Worm (Caenorhabditis elegans) whole organism, early embryonic: ENCODE data around the gene panl-3.
A peak's percentile ranks its signal among the peaks of the same experiment; 100 is the strongest.

Experiments
- B0310.2 ChIP-seq: sonication (generic microtip); optimal IDR thresholded peaks from 2 replicates; lab custom pipeline; 2016; ENCODE audit warnings: mild to moderate bottlenecking, missing genetic modification characterization, missing compliant biosample characterization
- F13C5.2 ChIP-seq: sonication (generic microtip); optimal IDR thresholded peaks from 2 replicates; lab custom pipeline; 2017; ENCODE audit warnings: mild to moderate bottlenecking, missing genetic modification characterization, inconsistent platforms, missing compliant biosample characterization
- aly-1 ChIP-seq: sonication (generic microtip); optimal IDR thresholded peaks from 2 replicates; lab custom pipeline; 2016; ENCODE audit warnings: missing genetic modification characterization, missing compliant biosample characterization
- ama-1 ChIP-seq: fragments of 150-350 bp; optimal IDR thresholded peaks from 2 replicates; lab custom pipeline; 2014
- ceh-13 ChIP-seq: fragments of 200-800 bp; sonication (Bioruptor generic); optimal IDR thresholded peaks from 2 replicates; lab custom pipeline; 2018; ENCODE audit warnings: mild to moderate bottlenecking, missing genetic modification characterization, missing compliant biosample characterization
- ceh-36 ChIP-seq: sonication (generic microtip); optimal IDR thresholded peaks from 2 replicates; lab custom pipeline; 2016; ENCODE audit warnings: missing genetic modification characterization, inconsistent platforms, missing compliant biosample characterization
- ets-7 ChIP-seq: sonication (generic microtip); optimal IDR thresholded peaks from 2 replicates; lab custom pipeline; 2016; ENCODE audit warnings: missing genotype, missing genetic modification characterization, missing compliant biosample characterization
- flt-1 ChIP-seq: fragments of 200-800 bp; sonication (Bioruptor generic); IDR thresholded peaks from 2 replicates; pipeline ENCODE4 v1.3.6; 2022; ENCODE audit warnings: missing genetic modification characterization, missing compliant biosample characterization
- hmbx-1 ChIP-seq: sonication (generic microtip); optimal IDR thresholded peaks from 2 replicates; lab custom pipeline; 2016; ENCODE audit warnings: mild to moderate bottlenecking, missing genetic modification characterization, missing compliant biosample characterization
- hmg-4 ChIP-seq: fragments of 200-800 bp; sonication (Bioruptor generic); optimal IDR thresholded peaks from 2 replicates; lab custom pipeline; 2018; ENCODE audit warnings: mild to moderate bottlenecking, missing genetic modification characterization, missing compliant biosample characterization
- hnd-1 ChIP-seq: sonication (generic microtip); optimal IDR thresholded peaks from 2 replicates; lab custom pipeline; 2016; ENCODE audit warnings: missing genetic modification characterization, missing compliant biosample characterization
- pes-1 ChIP-seq: fragments of 200-800 bp; sonication (Bioruptor generic); IDR thresholded peaks from 2 replicates; pipeline ENCODE4 v1.3.6; 2022; ENCODE audit warnings: missing genetic modification reagents, missing genetic modification characterization, missing compliant biosample characterization
- scrt-1 ChIP-seq: fragments of 200-800 bp; sonication (Bioruptor generic); IDR thresholded peaks from 2 replicates; pipeline ENCODE4 v1.3.6; 2022; ENCODE audit warnings: missing genetic modification characterization, missing compliant biosample characterization
- sea-1 ChIP-seq: fragments of 200-800 bp; sonication (Bioruptor generic); conservative IDR thresholded peaks from 2 replicates; pipeline ENCODE4 v1.3.6; 2022; ENCODE audit warnings: missing genetic modification characterization, missing compliant biosample characterization
- tbx-11 ChIP-seq: fragments of 200-800 bp; sonication (Bioruptor generic); IDR thresholded peaks from 2 replicates; pipeline ENCODE4 v1.3.6; 2022; ENCODE audit warnings: missing genetic modification characterization, missing compliant biosample characterization
- tbx-37 ChIP-seq: fragments of 200-800 bp; sonication (Bioruptor generic); conservative IDR thresholded peaks from 2 replicates; pipeline ENCODE4 v1.3.6; 2022; ENCODE audit warnings: missing genetic modification reagents, missing genetic modification characterization, missing compliant biosample characterization
- tra-4 ChIP-seq: sonication (generic microtip); optimal IDR thresholded peaks from 2 replicates; lab custom pipeline; 2017; ENCODE audit warnings: missing genetic modification characterization, missing compliant biosample characterization

The panl-3 gene

DNA sequence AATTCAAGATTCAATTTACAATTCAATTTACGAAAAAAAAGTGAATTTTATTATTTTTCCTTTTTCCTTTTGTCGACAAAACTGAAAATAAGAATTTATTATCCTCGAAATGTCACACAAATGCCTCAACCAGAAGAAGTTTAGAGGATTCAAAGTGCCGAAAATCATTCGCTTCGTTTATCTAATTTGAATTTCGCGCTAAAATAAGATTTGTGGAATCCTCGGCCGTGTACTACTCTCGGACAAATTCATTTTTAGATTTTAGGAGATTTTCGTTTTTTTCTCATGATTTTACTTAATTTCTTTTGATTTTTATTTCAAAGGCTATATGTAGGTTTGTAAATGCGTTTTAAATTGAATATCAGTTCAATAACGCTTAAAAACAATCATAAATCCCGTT, 29.7 kb downstream of the panl-3 start:
- TF ChIP-seq ets-7: no peak
- TF ChIP-seq hmbx-1 (tag; lab: Kevin White, UChicago): no peak
- no peak for TF ChIP-seq hmg-4 (GFP tag; lab: Kevin White, UChicago)
- no peak for TF ChIP-seq sea-1 (GFP tag; lab: Robert Waterston, UW)
- no peak for TF ChIP-seq ceh-36
- no peak for TF ChIP-seq flt-1 (GFP tag; lab: Robert Waterston, UW)
- TF ChIP-seq F13C5.2 (tag; lab: Kevin White, UChicago): no peak
- TF ChIP-seq tbx-11 (GFP tag; lab: Robert Waterston, UW): no peak
- TF ChIP-seq B0310.2: no peak
- no peak for TF ChIP-seq scrt-1
- TF ChIP-seq ceh-13 (GFP tag; lab: Kevin White, UChicago): no peak

DNA sequence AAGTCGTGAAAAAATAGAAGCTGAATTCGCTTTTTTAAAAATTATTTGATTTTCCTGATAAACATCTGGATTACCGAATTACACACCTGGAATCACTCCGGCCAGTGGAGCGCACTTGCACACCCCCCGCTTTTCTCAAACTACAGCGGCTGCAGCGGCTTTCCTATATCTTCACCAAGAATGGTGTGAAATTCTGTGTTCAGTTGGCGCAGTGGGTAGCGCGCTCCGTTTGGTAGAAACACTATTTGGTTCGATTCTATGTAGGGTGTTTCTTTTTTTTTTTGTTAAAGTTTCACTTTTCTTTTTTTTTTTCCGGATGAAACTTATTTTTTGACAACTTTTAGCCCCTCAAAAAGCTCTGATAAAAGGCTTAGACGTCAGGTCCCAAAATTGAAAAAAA, 30.3 kb downstream of the panl-3 start:
- TF ChIP-seq scrt-1 (peak; percentile 73), tbx-11 (GFP tag; lab: Robert Waterston, UW) (peak; percentile 74; the same call in 1 of the 2 replicates), flt-1 (GFP tag; lab: Robert Waterston, UW) (peak; percentile 71; the same call in 1 of the 2 replicates), tbx-37 (peak; percentile 73), pes-1 (GFP tag; lab: Robert Waterston, UW) (peak; percentile 80)

DNA sequence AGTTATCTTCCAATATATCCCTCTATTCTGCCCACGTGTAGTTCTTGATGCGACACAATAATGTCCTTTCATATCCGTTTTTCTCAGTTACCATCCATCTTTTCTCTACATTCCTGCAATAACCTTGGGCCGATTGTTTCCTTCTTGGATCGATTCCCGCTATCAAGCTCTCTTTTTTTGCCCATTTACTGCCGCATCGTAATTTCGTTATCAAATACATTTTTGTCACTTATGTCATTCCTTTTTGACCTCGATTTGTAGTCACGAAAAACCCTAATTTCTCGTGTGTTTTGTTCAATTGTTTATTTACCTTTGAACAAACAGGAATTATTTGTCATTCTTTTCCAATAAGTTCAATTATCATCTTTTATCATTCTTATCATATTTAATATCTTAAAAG, 31.1 kb downstream of the panl-3 start:
- TF ChIP-seq aly-1 (no peak), flt-1 (GFP tag; lab: Robert Waterston, UW) (no peak), ceh-13 (GFP tag; lab: Kevin White, UChicago) (no peak), ama-1 (no peak), sea-1 (GFP tag; lab: Robert Waterston, UW) (no peak), tra-4 (tag; lab: Kevin White, UChicago) (no peak), F13C5.2 (tag; lab: Kevin White, UChicago) (no peak), ets-7 (no peak), pes-1 (GFP tag; lab: Robert Waterston, UW) (no peak), tbx-11 (GFP tag; lab: Robert Waterston, UW) (no peak), ceh-36 (no peak), scrt-1 (no peak), tbx-37 (no peak), hnd-1 (tag; lab: Kevin White, UChicago) (no peak), B0310.2 (no peak), hmg-4 (GFP tag; lab: Kevin White, UChicago) (no peak)

DNA sequence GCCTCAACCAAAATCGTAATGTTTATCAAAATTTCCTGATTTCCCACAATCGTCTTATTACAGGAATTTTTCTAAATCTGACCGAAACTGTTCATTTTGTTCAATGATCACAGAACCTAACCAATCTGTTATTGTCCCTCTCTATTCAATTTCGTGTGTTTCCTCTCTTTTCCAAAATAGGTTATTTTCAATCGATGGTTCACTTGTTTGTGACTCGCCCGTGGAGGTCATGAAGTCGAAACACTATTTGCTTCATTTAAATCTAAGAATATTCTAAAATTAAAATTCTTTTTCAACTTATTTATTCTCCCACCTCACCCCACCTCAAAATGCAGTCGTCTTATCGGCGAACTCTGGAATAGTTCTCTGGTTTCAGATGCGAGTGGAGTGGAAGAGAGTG, 32.0 kb downstream of the panl-3 start:
- TF ChIP-seq scrt-1 (no peak), sea-1 (GFP tag; lab: Robert Waterston, UW) (no peak), hmg-4 (GFP tag; lab: Kevin White, UChicago) (no peak), tbx-37 (no peak), ets-7 (no peak)

DNA sequence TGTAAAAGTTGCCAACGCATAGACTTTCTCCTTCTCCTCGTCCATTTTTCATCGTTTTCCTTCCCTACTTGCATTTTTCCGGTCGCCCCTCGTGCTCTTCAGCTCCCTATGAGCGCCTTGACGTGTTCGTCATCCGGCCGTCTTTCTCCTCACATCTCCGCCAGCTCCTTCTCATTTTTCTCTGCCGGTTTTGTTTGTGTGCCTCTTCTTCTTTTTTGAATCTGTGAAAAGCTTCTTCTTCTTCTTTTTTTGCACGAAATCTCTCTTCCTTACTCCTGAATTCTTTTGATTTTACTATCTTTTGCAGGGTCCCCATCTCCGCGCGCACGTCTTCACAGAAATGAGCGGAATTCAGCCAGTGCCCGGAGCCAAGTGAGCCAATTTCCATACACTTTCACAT, 32.7 kb downstream of the panl-3 start, which contains the start of gene K11H3.3:
K11H3.3 (plus strand) TSS at position 308 of the 400 bp plus-strand sequence.
- TF ChIP-seq sea-1 (GFP tag; lab: Robert Waterston, UW): no peak
- TF ChIP-seq B0310.2: no peak
- TF ChIP-seq ceh-13 (GFP tag; lab: Kevin White, UChicago): no peak
- no peak for TF ChIP-seq hmg-4 (GFP tag; lab: Kevin White, UChicago)
- no peak for TF ChIP-seq scrt-1
- no peak for TF ChIP-seq tra-4 (tag; lab: Kevin White, UChicago)

DNA sequence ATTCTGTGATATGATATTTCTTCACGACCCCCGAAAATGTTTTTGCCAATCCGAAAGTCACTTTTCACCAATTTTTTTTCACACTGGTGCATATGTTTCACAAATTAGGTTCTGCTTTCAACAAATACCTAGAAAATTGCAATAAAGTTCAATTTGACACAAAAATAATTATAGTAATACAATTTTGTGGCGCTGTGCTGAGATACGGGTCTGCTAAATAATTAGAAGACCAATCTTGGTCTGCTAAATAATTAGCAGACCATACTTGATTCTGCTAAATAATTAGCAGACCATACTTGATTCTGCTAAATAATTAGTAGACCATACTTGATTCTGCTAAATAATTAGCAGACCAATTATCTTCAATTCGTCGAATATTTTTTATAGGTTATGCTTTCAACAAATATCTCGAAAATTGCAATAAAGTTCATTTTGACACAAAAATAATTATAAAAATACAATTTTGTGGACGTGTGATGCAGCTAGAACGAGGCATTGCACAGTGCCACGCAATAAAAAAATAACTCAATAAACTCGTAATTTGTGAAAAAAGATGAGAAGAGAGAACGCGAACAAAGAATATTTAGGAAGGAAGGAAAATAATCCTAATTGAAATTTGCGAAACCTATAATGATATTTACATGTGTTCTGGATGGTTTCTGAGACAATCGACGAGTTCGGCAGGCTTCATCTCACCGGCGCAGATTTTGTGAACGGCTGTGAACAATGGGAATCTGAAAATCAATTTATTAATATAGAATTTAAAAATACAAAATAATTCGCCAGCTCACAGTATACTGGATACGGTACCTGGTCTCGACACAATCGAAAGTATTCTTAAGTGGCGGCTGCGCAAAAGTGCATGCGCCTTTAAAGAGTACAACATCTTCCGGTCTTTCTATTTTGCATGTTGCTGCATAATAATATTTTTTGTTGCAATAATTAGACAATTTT, 35.1 kb downstream of the panl-3 start:
- TF ChIP-seq hmbx-1 (tag; lab: Kevin White, UChicago) (no peak), tbx-37 (no peak), ama-1 (peak; percentile 35)

- TF ChIP-seq hnd-1 (tag; lab: Kevin White, UChicago) (no peak), ets-7 (no peak), flt-1 (GFP tag; lab: Robert Waterston, UW) (no peak), hmbx-1 (tag; lab: Kevin White, UChicago) (no peak), B0310.2 (no peak), sea-1 (GFP tag; lab: Robert Waterston, UW) (no peak)
Measured at ce11 chrIII:9854960-9855359, 36.1 kb downstream of the panl-3 start.

DNA sequence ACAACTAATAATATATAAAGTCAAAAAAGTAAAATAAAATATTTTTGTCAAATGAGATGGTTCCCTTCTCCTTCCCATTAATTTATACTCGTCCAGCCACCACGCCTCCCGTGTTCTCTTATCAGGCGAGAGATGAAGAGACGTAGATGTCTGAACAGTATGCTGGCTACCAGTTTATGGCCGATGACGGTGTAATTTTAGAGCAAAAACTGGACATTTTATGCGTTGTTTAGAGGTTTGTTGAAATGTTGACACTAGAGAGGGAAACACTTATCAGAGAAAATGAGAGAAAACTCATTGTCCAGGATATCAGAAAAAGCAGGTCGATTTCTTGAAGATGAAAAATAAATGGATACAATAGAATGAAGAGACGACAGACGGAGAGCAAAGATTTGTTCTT, 38.3 kb downstream of the panl-3 start:
- TF ChIP-seq ceh-13 (GFP tag; lab: Kevin White, UChicago) (no peak), tra-4 (tag; lab: Kevin White, UChicago) (no peak), tbx-37 (no peak), scrt-1 (no peak)

- TF ChIP-seq ceh-36 (no peak), pes-1 (GFP tag; lab: Robert Waterston, UW) (no peak), scrt-1 (no peak), aly-1 (no peak), flt-1 (GFP tag; lab: Robert Waterston, UW) (no peak), F13C5.2 (tag; lab: Kevin White, UChicago) (no peak), tbx-11 (GFP tag; lab: Robert Waterston, UW) (no peak), sea-1 (GFP tag; lab: Robert Waterston, UW) (no peak), hmbx-1 (tag; lab: Kevin White, UChicago) (no peak), tra-4 (tag; lab: Kevin White, UChicago) (no peak), ceh-13 (GFP tag; lab: Kevin White, UChicago) (no peak), ets-7 (no peak), tbx-37 (no peak), hmg-4 (GFP tag; lab: Kevin White, UChicago) (no peak), B0310.2 (no peak), ama-1 (no peak)
Measured at ce11 chrIII:9858061-9858460, 39.2 kb downstream of the panl-3 start.
